Fruit fly (Drosophila melanogaster): ENCODE data around the gene Diedel.

Diedel gene

DNA sequence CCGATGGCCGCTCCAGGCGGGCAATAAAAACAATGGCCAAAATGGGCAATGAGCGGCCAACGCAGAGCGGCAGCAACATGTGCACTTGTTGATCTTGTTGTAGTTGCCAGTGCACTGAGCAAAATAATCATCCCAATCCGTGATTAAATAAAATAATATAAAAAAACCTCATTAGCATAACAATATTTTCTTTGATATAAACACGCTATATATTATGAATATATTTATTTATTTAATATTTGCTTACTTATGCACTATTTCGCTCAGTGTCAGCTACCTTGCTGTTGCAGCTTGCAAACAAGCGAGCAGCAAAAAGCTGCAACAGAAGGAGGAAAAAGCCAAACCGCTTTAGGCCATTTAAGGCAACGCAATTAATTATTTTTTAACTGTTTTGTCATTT, 25.7 kb downstream of the Diedel start (continued):
- TF ChIP-seq Aef1 (GFP tag; IDR thresholded peaks at IDR 0.05) (no peak), CG16863 (GFP tag; optimal IDR thresholded peaks at IDR 0.05) (no peak), CG12659 (GFP tag; optimal IDR thresholded peaks at IDR 0.05) (no peak), Six4 (GFP tag; optimal IDR thresholded peaks at IDR 0.05) (no peak), Hr3 (GFP tag; optimal IDR thresholded peaks at IDR 0.05) (no peak), al (GFP tag; IDR thresholded peaks at IDR 0.05) (no peak), Dip2 (GFP tag; IDR thresholded peaks at IDR 0.05) (no peak), btn (GFP tag; optimal IDR thresholded peaks at IDR 0.05) (no peak), grau (tag; optimal IDR thresholded peaks at IDR 0.05) (peak; percentile 20), fu2 (GFP tag; optimal IDR thresholded peaks at IDR 0.05) (no peak), CG18476 (GFP tag; optimal IDR thresholded peaks at IDR 0.05) (no peak), Camta (GFP tag; optimal IDR thresholded peaks at IDR 0.05) (no peak), Awh (GFP tag; IDR thresholded peaks at IDR 0.05) (0 out of 2 replicates have a peak, but pooled peaks have one; percentile 28), CG6689 (GFP tag; IDR thresholded peaks at IDR 0.05) (peak; percentile 58), CG31441 (GFP tag; IDR thresholded peaks at IDR 0.05) (peak; percentile 54), sens (GFP tag) (peak; percentile 56), mld (GFP tag; IDR thresholded peaks at IDR 0.05; ENCODE audit: partially characterized antibody) (no peak), B-H1 (GFP tag; IDR thresholded peaks at IDR 0.05) (0 out of 3 replicates have a peak, but pooled peaks have one; percentile 17), bigmax (GFP tag; optimal IDR thresholded peaks at IDR 0.05) (no peak), CG13624 (GFP tag; optimal IDR thresholded peaks at IDR 0.05) (no peak), CG30403 (GFP tag; optimal IDR thresholded peaks at IDR 0.05) (peak; percentile 33), Ssrp (tag; optimal IDR thresholded peaks at IDR 0.05) (peak; percentile 34), cato (GFP tag; optimal IDR thresholded peaks at IDR 0.05; ENCODE audit: borderline replicate concordance) (no peak), pb (GFP tag; optimal IDR thresholded peaks at IDR 0.05) (no peak), CG6254 (GFP tag; optimal IDR thresholded peaks at IDR 0.05) (peak; percentile 18), CG8089 (GFP tag; optimal IDR thresholded peaks at IDR 0.05) (no peak), fd96Cb (tag; optimal IDR thresholded peaks at IDR 0.05) (peak; percentile 40), CG31365 (tag; optimal IDR thresholded peaks at IDR 0.05) (no peak), h (optimal IDR thresholded peaks at IDR 0.05) (no peak), CG2199 (GFP tag; IDR thresholded peaks at IDR 0.05) (no peak), Jarid2 (GFP tag; optimal IDR thresholded peaks at IDR 0.05) (no peak), pnt (GFP tag; optimal IDR thresholded peaks at IDR 0.05) (no peak), CG30431 (GFP tag; optimal IDR thresholded peaks at IDR 0.05) (no peak), NfI (GFP tag; optimal IDR thresholded peaks at IDR 0.05) (no peak), CG3847 (GFP tag; IDR thresholded peaks at IDR 0.05) (no peak), jigr1 (GFP tag; IDR thresholded peaks at IDR 0.05) (0 out of 3 replicates have a peak, but pooled peaks have one; percentile 25), Doc3 (GFP tag; IDR thresholded peaks at IDR 0.05; ENCODE audit: partially characterized antibody) (no peak), sens-2 (GFP tag; IDR thresholded peaks at IDR 0.05) (no peak), cwo (GFP tag; optimal IDR thresholded peaks at IDR 0.05) (no peak), gcm2 (GFP tag; optimal IDR thresholded peaks at IDR 0.05) (no peak), CG34224 (GFP tag; IDR thresholded peaks at IDR 0.05; ENCODE audit: partially characterized antibody) (no peak), CG7987 (GFP tag; optimal IDR thresholded peaks at IDR 0.05) (no peak), CG6765 (GFP tag; optimal IDR thresholded peaks at IDR 0.05) (no peak), CkIIα-i1 (GFP tag; IDR thresholded peaks at IDR 0.05) (no peak), bab2 (GFP tag; optimal IDR thresholded peaks at IDR 0.05) (no peak), bowl (GFP tag; IDR thresholded peaks at IDR 0.05) (no peak), fru (optimal IDR thresholded peaks at IDR 0.05) (no peak), amos (GFP tag; IDR thresholded peaks at IDR 0.05; ENCODE audit: partially characterized antibody) (no peak), vfl (GFP tag; optimal IDR thresholded peaks at IDR 0.05) (no peak), C15 (GFP tag; IDR thresholded peaks at IDR 0.05) (no peak), CG18764 (GFP tag; optimal IDR thresholded peaks at IDR 0.05) (no peak), CG11398 (GFP tag; optimal IDR thresholded peaks at IDR 0.05) (no peak), Rx (GFP tag; IDR thresholded peaks at IDR 0.05) (no peak)
